Worm (Caenorhabditis elegans): ENCODE results near the gene F11E6.9.

F11E6.9 gene

ce11 chrIV:17450443-17450842 is 24.7 kb downstream of the F11E6.9 start, which contains the start of gene F11E6.8:
Gene F11E6.8, minus strand, starts transcription at chrIV:17450543.
- no peak for TF ChIP-seq C08G9.2 (tag; optimal IDR thresholded peaks at IDR 0.05)
- no peak for TF ChIP-seq fkh-6 (tag; optimal IDR thresholded peaks at IDR 0.05)

ce11 chrIV:17448319-17448718 is 26.8 kb downstream of the F11E6.9 start:
- TF ChIP-seq ceh-34 (tag; optimal IDR thresholded peaks at IDR 0.05) (no peak), hlh-8 (tag; optimal IDR thresholded peaks at IDR 0.05) (no peak), zip-5 (tag; optimal IDR thresholded peaks at IDR 0.05) (no peak), che-1 (tag; optimal IDR thresholded peaks at IDR 0.05) (no peak), ceh-2 (tag; optimal IDR thresholded peaks at IDR 0.05) (no peak), unc-86 (tag; optimal IDR thresholded peaks at IDR 0.05) (no peak), unc-42 (tag; optimal IDR thresholded peaks at IDR 0.05) (no peak), odd-2 (tag; optimal IDR thresholded peaks at IDR 0.05) (no peak), ceh-45 (GFP tag; IDR thresholded peaks at IDR 0.05) (no peak), sdc-2 (tag; optimal IDR thresholded peaks at IDR 0.05) (no peak), pat-9 (tag; optimal IDR thresholded peaks at IDR 0.05) (no peak), tbx-2 (tag; optimal IDR thresholded peaks at IDR 0.05) (no peak), ahr-1 (tag; optimal IDR thresholded peaks at IDR 0.05) (no peak), hlh-15 (tag; optimal IDR thresholded peaks at IDR 0.05) (no peak), ceh-14 (tag; optimal IDR thresholded peaks at IDR 0.05) (no peak), ceh-22 (tag; optimal IDR thresholded peaks at IDR 0.05) (no peak), madf-2 (tag; optimal IDR thresholded peaks at IDR 0.05) (no peak)

ce11 chrIV:17442503-17442902 is 32.6 kb downstream of the F11E6.9 start, which contains the start of gene F11E6.11:
Gene F11E6.11, plus strand, starts transcription at chrIV:17442827.
- no peak for TF ChIP-seq C08G9.2 (tag; optimal IDR thresholded peaks at IDR 0.05)
- no peak for TF ChIP-seq nfya-1 (tag; optimal IDR thresholded peaks at IDR 0.05)
- TF ChIP-seq hlh-15 (tag; optimal IDR thresholded peaks at IDR 0.05), result no peak
- no peak for TF ChIP-seq ceh-31 (tag; optimal IDR thresholded peaks at IDR 0.05)
- TF ChIP-seq eyg-1 (tag; optimal IDR thresholded peaks at IDR 0.05), result no peak
- no peak for TF ChIP-seq hlh-6 (tag; optimal IDR thresholded peaks at IDR 0.05)
- no peak for TF ChIP-seq pha-2 (tag; optimal IDR thresholded peaks at IDR 0.05)
- TF ChIP-seq mec-3 (tag; optimal IDR thresholded peaks at IDR 0.05; ENCODE audit: borderline replicate concordance), result no peak
- TF ChIP-seq syd-9 (tag; optimal IDR thresholded peaks at IDR 0.05), result no peak
- TF ChIP-seq unc-55 (GFP tag; optimal IDR thresholded peaks at IDR 0.05), result no peak
- no peak for TF ChIP-seq ceh-24 (tag; optimal IDR thresholded peaks at IDR 0.05)
- TF ChIP-seq ceh-6 (GFP tag; optimal IDR thresholded peaks at IDR 0.05), result no peak
- TF ChIP-seq ref-2 (tag; optimal IDR thresholded peaks at IDR 0.05), result no peak

DNA sequence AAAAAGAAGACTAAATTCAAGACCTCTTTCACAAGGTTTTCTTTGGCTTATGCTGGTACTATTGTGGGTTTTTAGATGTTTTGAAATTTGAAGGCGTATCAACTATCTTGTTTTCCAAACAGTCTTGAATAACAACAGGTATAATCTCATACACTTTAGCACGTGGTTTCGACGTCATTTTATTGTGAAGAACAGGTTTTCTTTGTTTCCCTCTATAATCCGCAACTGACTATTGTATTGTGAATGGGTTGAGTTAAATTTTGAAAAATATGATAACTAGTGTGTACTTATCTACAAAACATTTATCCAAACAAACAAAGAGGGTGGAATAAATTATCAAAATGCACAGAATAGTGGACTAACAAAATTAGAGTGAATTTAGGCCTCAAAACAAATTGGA is 33.9 kb downstream of the F11E6.9 start:
- TF ChIP-seq unc-3 (GFP tag; conservative IDR thresholded peaks at IDR 0.05), result no peak
- no peak for TF ChIP-seq unc-3 (tag; optimal IDR thresholded peaks at IDR 0.05)
- no peak for TF ChIP-seq odd-2 (tag; optimal IDR thresholded peaks at IDR 0.05)
- TF ChIP-seq elt-2 (tag; optimal IDR thresholded peaks at IDR 0.05), result no peak
- TF ChIP-seq elt-4 (tag; optimal IDR thresholded peaks at IDR 0.05), result no peak
- TF ChIP-seq ceh-45 (GFP tag; IDR thresholded peaks at IDR 0.05), result no peak

ce11 chrIV:17440417-17440816 is 34.7 kb downstream of the F11E6.9 start, which contains the start of gene F08A7.1:
Gene F08A7.1, plus strand, starts transcription at chrIV:17440607.
- TF ChIP-seq K09A11.1 (tag; optimal IDR thresholded peaks at IDR 0.05; ENCODE audit: insufficient read depth) (no peak), unc-42 (tag; optimal IDR thresholded peaks at IDR 0.05) (no peak), nfya-1 (tag; optimal IDR thresholded peaks at IDR 0.05) (no peak), lim-6 (tag; optimal IDR thresholded peaks at IDR 0.05) (no peak), pqm-1 (tag; optimal IDR thresholded peaks at IDR 0.05) (no peak)
